Worm (Caenorhabditis elegans) whole organism, early embryonic: ENCODE results near the gene T26C12.1.

Source experiments
- aly-1 ChIP-seq: sonication (generic microtip); optimal IDR thresholded peaks from 2 replicates; lab custom pipeline; 2016; ENCODE audit warnings: missing genetic modification characterization, missing compliant biosample characterization
- hmbx-1 ChIP-seq: sonication (generic microtip); optimal IDR thresholded peaks from 2 replicates; lab custom pipeline; 2016; ENCODE audit warnings: mild to moderate bottlenecking, missing genetic modification characterization, missing compliant biosample characterization
- hmg-4 ChIP-seq: fragments of 200-800 bp; sonication (Bioruptor generic); optimal IDR thresholded peaks from 2 replicates; lab custom pipeline; 2018; ENCODE audit warnings: mild to moderate bottlenecking, missing genetic modification characterization, missing compliant biosample characterization
- pes-1 ChIP-seq: fragments of 200-800 bp; sonication (Bioruptor generic); IDR thresholded peaks from 2 replicates; pipeline ENCODE4 v1.3.6; 2022; ENCODE audit warnings: missing genetic modification reagents, missing genetic modification characterization, missing compliant biosample characterization

DNA sequence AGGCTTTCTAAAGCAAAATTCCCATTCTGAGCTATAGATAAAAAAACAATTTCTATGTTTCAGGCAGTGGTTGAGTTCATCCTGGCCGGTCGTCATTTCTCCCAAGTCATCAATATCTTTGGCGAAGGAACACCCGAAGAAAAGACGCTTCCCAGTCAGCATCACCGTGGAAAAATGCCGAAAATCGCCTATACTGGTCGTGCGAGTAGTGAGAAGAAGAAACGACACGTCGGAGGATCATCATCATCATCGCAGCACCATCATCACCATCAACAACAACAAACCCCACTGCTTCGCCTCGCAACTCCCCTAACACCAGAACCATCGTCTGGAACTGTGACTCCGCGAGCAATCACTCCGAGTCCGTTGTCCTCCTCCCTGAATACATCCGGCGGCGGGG lies 7.2 kb upstream of the T26C12.1 start:
- TF ChIP-seq hmbx-1 (tag; lab: Kevin White, UChicago) (no peak), aly-1 (tag; lab: Kevin White, UChicago) (no peak), pes-1 (GFP tag; lab: Robert Waterston, UW) (no peak), hmg-4 (GFP tag; lab: Kevin White, UChicago) (no peak)
